Fruit fly (Drosophila melanogaster): ENCODE measurements around the gene ifc.

The ifc gene

dm6 chr2L:5981433-5982333 lies 4.5 kb upstream of the ifc start, which contains the start of gene eIF4A (continued):
- TF ChIP-seq nom (GFP tag; optimal IDR thresholded peaks at IDR 0.05) (peak; percentile 67), Hr78 (GFP tag; optimal IDR thresholded peaks at IDR 0.05) (no peak), CG6813 (GFP tag; optimal IDR thresholded peaks at IDR 0.05) (peak; percentile 47), Max (GFP tag; optimal IDR thresholded peaks at IDR 0.05) (peak; percentile 50), phol (tag; optimal IDR thresholded peaks at IDR 0.05) (peak; percentile 99), CHES-1-like (GFP tag; optimal IDR thresholded peaks at IDR 0.05) (no peak), nau (GFP tag; optimal IDR thresholded peaks at IDR 0.05) (no peak), CG9932 (GFP tag; IDR thresholded peaks at IDR 0.05) (no peak), fru (optimal IDR thresholded peaks at IDR 0.05) (no peak), CG7271 (tag; optimal IDR thresholded peaks at IDR 0.05) (peak; percentile 45), CG1024 (GFP tag; IDR thresholded peaks at IDR 0.05) (no peak), sqz (GFP tag; optimal IDR thresholded peaks at IDR 0.05) (peak; percentile 75), so (GFP tag; IDR thresholded peaks at IDR 0.05) (no peak), CG15696 (tag; optimal IDR thresholded peaks at IDR 0.05) (peak; percentile 12), CG32767 (GFP tag; IDR thresholded peaks at IDR 0.05) (no peak), wek (GFP tag; optimal IDR thresholded peaks at IDR 0.05) (peak; percentile 38), gsb-n (tag; optimal IDR thresholded peaks at IDR 0.05) (no peak), rib (GFP tag; IDR thresholded peaks at IDR 0.05) (no peak), chinmo (GFP tag; IDR thresholded peaks at IDR 0.05; ENCODE audit: partially characterized antibody) (no peak), al (GFP tag; IDR thresholded peaks at IDR 0.05) (no peak), Mad (GFP tag; optimal IDR thresholded peaks at IDR 0.05) (no peak), jing (GFP tag; optimal IDR thresholded peaks at IDR 0.05) (no peak), CG3847 (GFP tag; IDR thresholded peaks at IDR 0.05) (no peak), Myb (GFP tag; optimal IDR thresholded peaks at IDR 0.05) (peak; percentile 19), CG6254 (GFP tag; optimal IDR thresholded peaks at IDR 0.05) (no peak), H15 (GFP tag; IDR thresholded peaks at IDR 0.05) (no peak), cwo (GFP tag; optimal IDR thresholded peaks at IDR 0.05) (peak; percentile 89), bigmax (GFP tag; optimal IDR thresholded peaks at IDR 0.05) (peak; percentile 40), Bdp1 (GFP tag; optimal IDR thresholded peaks at IDR 0.05) (no peak), chm (GFP tag; IDR thresholded peaks at IDR 0.05) (no peak), exex (tag; optimal IDR thresholded peaks at IDR 0.05) (no peak), CG6689 (GFP tag; IDR thresholded peaks at IDR 0.05) (no peak), peb (GFP tag; IDR thresholded peaks at IDR 0.05) (no peak), CG16863 (GFP tag; optimal IDR thresholded peaks at IDR 0.05) (no peak), Sin3A (optimal IDR thresholded peaks at IDR 0.05) (peak; percentile 96), CG11398 (GFP tag; optimal IDR thresholded peaks at IDR 0.05) (no peak), oc (tag; optimal IDR thresholded peaks at IDR 0.05) (no peak), CG11093 (GFP tag; IDR thresholded peaks at IDR 0.05) (no peak), zfh1 (GFP tag; IDR thresholded peaks at IDR 0.05) (no peak), zen (tag; optimal IDR thresholded peaks at IDR 0.05) (peak; percentile 40), schlank (tag; optimal IDR thresholded peaks at IDR 0.05) (peak; percentile 19), Sry-β (GFP tag; optimal IDR thresholded peaks at IDR 0.05) (no peak), Hand (GFP tag; optimal IDR thresholded peaks at IDR 0.05) (no peak), Doc2 (GFP tag; IDR thresholded peaks at IDR 0.05) (no peak), CG8281 (tag; optimal IDR thresholded peaks at IDR 0.05) (no peak), Ssrp (tag; optimal IDR thresholded peaks at IDR 0.05) (peak; percentile 12), CG11504 (tag; optimal IDR thresholded peaks at IDR 0.05) (peak; percentile 13), CG12942 (GFP tag; optimal IDR thresholded peaks at IDR 0.05) (no peak), Atf-2 (GFP tag; optimal IDR thresholded peaks at IDR 0.05) (no peak), sim (GFP tag; IDR thresholded peaks at IDR 0.05) (no peak)

Measured in whole organism, embryonic.